Fruit fly (Drosophila melanogaster) whole organism, embryonic: ENCODE results near the gene Oatp30B.

ENCODE experiments used
- Bdp1 ChIP-seq: fragments of 200-800 bp; sonication (Bioruptor generic); optimal IDR thresholded peaks from 3 replicates; lab custom pipeline; 2016; ENCODE audit warnings: missing biosample characterization, missing genetic modification characterization
- CG10321 ChIP-seq: fragments of 200-800 bp; sonication (Bioruptor generic); IDR thresholded peaks from 2 replicates; pipeline ENCODE4 v1.3.6; 2022; ENCODE audit warnings: missing biosample characterization, missing genetic modification characterization
- CG10959 ChIP-seq: fragments of 200-800 bp; sonication (Bioruptor generic); IDR thresholded peaks from 2 replicates; pipeline ENCODE4 v1.3.6; 2022; ENCODE audit warnings: missing biosample characterization, missing genetic modification characterization
- CG11456 ChIP-seq: fragments of 200-800 bp; sonication (Bioruptor generic); IDR thresholded peaks from 3 replicates; pipeline ENCODE4 v1.3.6; 2022; ENCODE audit warnings: missing biosample characterization, missing genetic modification characterization
- CG13123 ChIP-seq: fragments of 200-800 bp; sonication (Bioruptor generic); optimal IDR thresholded peaks from 2 replicates; lab custom pipeline; 2016; ENCODE audit warnings: missing biosample characterization, missing genetic modification characterization
- CG14441 ChIP-seq: fragments of 200-800 bp; sonication (Bioruptor generic); IDR thresholded peaks from 2 replicates; pipeline ENCODE4 v1.3.6; 2022; ENCODE audit warnings: missing biosample characterization, missing genetic modification characterization
- CG15011 ChIP-seq: fragments of 200-800 bp; sonication (Bioruptor generic); optimal IDR thresholded peaks from 3 replicates; lab custom pipeline; 2018; ENCODE audit warnings: missing biosample characterization, mild to moderate bottlenecking, missing genetic modification characterization
- CG17912 ChIP-seq: fragments of 200-800 bp; sonication (Bioruptor generic); optimal IDR thresholded peaks from 2 replicates; lab custom pipeline; 2018; ENCODE audit warnings: missing biosample characterization, mild to moderate bottlenecking, missing genetic modification characterization
- CG1832 ChIP-seq: fragments of 200-800 bp; sonication (Bioruptor generic); optimal IDR thresholded peaks from 2 replicates; lab custom pipeline; 2017; ENCODE audit warnings: missing biosample characterization, mild to moderate bottlenecking, missing genetic modification characterization, inconsistent platforms
- CG18619 ChIP-seq: fragments of 200-800 bp; sonication (Bioruptor generic); optimal IDR thresholded peaks from 3 replicates; lab custom pipeline; 2017; ENCODE audit warnings: missing biosample characterization, mild to moderate bottlenecking, missing genetic modification characterization
- CG31441 ChIP-seq: fragments of 200-800 bp; sonication (Bioruptor generic); IDR thresholded peaks from 2 replicates; pipeline ENCODE4 v1.3.6; 2022; ENCODE audit warnings: missing biosample characterization, missing genetic modification characterization
- CG32767 ChIP-seq: fragments of 200-800 bp; sonication (Bioruptor generic); IDR thresholded peaks from 2 replicates; pipeline ENCODE4 v1.3.6; 2022; ENCODE audit warnings: missing biosample characterization, missing genetic modification characterization
- CG34224 ChIP-seq: fragments of 200-800 bp; sonication (Bioruptor generic); IDR thresholded peaks from 3 replicates; pipeline ENCODE4 v1.3.6; 2022; ENCODE audit warnings: missing biosample characterization, missing genetic modification characterization; ENCODE audit not compliant: partially characterized antibody
- CG4730 ChIP-seq: fragments of 200-800 bp; sonication (Bioruptor generic); IDR thresholded peaks from 2 replicates; pipeline ENCODE4 v1.3.6; 2022; ENCODE audit warnings: missing biosample characterization, missing genetic modification characterization
- CG6791 ChIP-seq: fragments of 200-800 bp; sonication (Bioruptor generic); IDR thresholded peaks from 3 replicates; pipeline ENCODE4 v1.3.6; 2022; ENCODE audit warnings: missing biosample characterization, missing genetic modification characterization; ENCODE audit not compliant: partially characterized antibody
- CG8290 ChIP-seq, 3 experiments: fragments of 200-800 bp; sonication (Bioruptor generic); optimal IDR thresholded peaks; 2 replicates each; lab custom pipeline; 2016 to 2019; ENCODE audit warnings: missing biosample characterization in 3 of 3, missing genetic modification characterization in 3 of 3, mild to moderate bottlenecking in 2 of 3, moderate library complexity in 1 of 3
- CG9876 ChIP-seq: fragments of 200-800 bp; sonication (Bioruptor generic); optimal IDR thresholded peaks from 2 replicates; lab custom pipeline; 2016; ENCODE audit warnings: missing biosample characterization, missing genetic modification characterization
- CrebB ChIP-seq: fragments of 200-800 bp; sonication (Bioruptor generic); optimal IDR thresholded peaks from 3 replicates; lab custom pipeline; 2018; ENCODE audit warnings: missing biosample characterization, mild to moderate bottlenecking, missing genetic modification characterization
- Doc3 ChIP-seq: fragments of 200-800 bp; sonication (Bioruptor generic); IDR thresholded peaks from 3 replicates; pipeline ENCODE4 v1.3.6; 2022; ENCODE audit warnings: missing biosample characterization, missing genetic modification characterization; ENCODE audit not compliant: partially characterized antibody
- Hey ChIP-seq: fragments of 200-800 bp; sonication (Bioruptor generic); optimal IDR thresholded peaks from 3 replicates; lab custom pipeline; 2018; ENCODE audit warnings: missing biosample characterization, mild to moderate bottlenecking, missing genetic modification characterization
- Meics ChIP-seq: fragments of 200-800 bp; sonication (Bioruptor generic); optimal IDR thresholded peaks from 2 replicates; lab custom pipeline; 2017; ENCODE audit warnings: missing biosample characterization, mild to moderate bottlenecking, missing genetic modification characterization
- Six4 ChIP-seq: fragments of 200-800 bp; sonication (Bioruptor generic); optimal IDR thresholded peaks from 2 replicates; lab custom pipeline; 2016; ENCODE audit warnings: missing biosample characterization, missing genetic modification characterization
- YL-1 ChIP-seq: fragments of 200-800 bp; sonication (Bioruptor generic); optimal IDR thresholded peaks from 3 replicates; lab custom pipeline; 2017; ENCODE audit warnings: missing biosample characterization, mild to moderate bottlenecking, missing genetic modification characterization
- az2 ChIP-seq: fragments of 200-800 bp; sonication (Bioruptor generic); optimal IDR thresholded peaks from 3 replicates; lab custom pipeline; 2016; ENCODE audit warnings: missing biosample characterization, missing genetic modification characterization
- bowl ChIP-seq: fragments of 200-800 bp; sonication (Bioruptor generic); IDR thresholded peaks from 2 replicates; pipeline ENCODE4 v1.3.6; 2022; ENCODE audit warnings: missing biosample characterization, missing genetic modification characterization
- dm ChIP-seq: fragments of 200-800 bp; sonication (Bioruptor generic); optimal IDR thresholded peaks from 3 replicates; lab custom pipeline; 2016; ENCODE audit warnings: missing biosample characterization, missing genetic modification characterization
- dpn ChIP-seq, 2 experiments: fragments of 200-800 bp; sonication (Bioruptor generic); optimal IDR thresholded peaks; 3 replicates each; lab custom pipeline; 2016; ENCODE audit warnings: missing biosample characterization in 2 of 2, missing genetic modification characterization in 2 of 2
- en ChIP-seq: fragments of 200-800 bp; sonication (Bioruptor generic); optimal IDR thresholded peaks from 2 replicates; lab custom pipeline; 2016; ENCODE audit warnings: missing biosample characterization, missing genetic modification characterization
- esg ChIP-seq: fragments of 200-800 bp; sonication (Bioruptor generic); conservative IDR thresholded peaks from 2 replicates; pipeline ENCODE4 v1.3.6; 2022; ENCODE audit warnings: missing biosample characterization, missing genetic modification characterization
- gro ChIP-seq: fragments of 200-800 bp; sonication (Bioruptor generic); optimal IDR thresholded peaks from 2 replicates; lab custom pipeline; 2016; ENCODE audit warnings: missing biosample characterization, missing genetic modification characterization
- hb ChIP-seq: fragments of 200-800 bp; sonication (Bioruptor generic); IDR thresholded peaks from 3 replicates; pipeline ENCODE4 v1.3.6; 2022; ENCODE audit warnings: missing biosample characterization, missing genetic modification characterization; ENCODE audit not compliant: partially characterized antibody
- ind ChIP-seq: fragments of 200-800 bp; sonication (Bioruptor generic); optimal IDR thresholded peaks from 3 replicates; lab custom pipeline; 2016; ENCODE audit warnings: missing biosample characterization, missing genetic modification characterization
- inv ChIP-seq: fragments of 200-800 bp; sonication (Bioruptor generic); IDR thresholded peaks from 2 replicates; pipeline ENCODE4 v1.3.6; 2022; ENCODE audit warnings: missing biosample characterization, missing genetic modification characterization; ENCODE audit not compliant: partially characterized antibody
- jigr1 ChIP-seq: fragments of 200-800 bp; sonication (Bioruptor generic); IDR thresholded peaks from 3 replicates; pipeline ENCODE4 v1.3.6; 2022; ENCODE audit warnings: missing biosample characterization, missing genetic modification characterization
- luna ChIP-seq: fragments of 200-800 bp; sonication (Bioruptor generic); optimal IDR thresholded peaks from 2 replicates; lab custom pipeline; 2016; ENCODE audit warnings: missing biosample characterization, missing genetic modification characterization
- mirr ChIP-seq: fragments of 200-800 bp; sonication (Bioruptor generic); optimal IDR thresholded peaks from 3 replicates; lab custom pipeline; 2018; ENCODE audit warnings: missing biosample characterization, mild to moderate bottlenecking, missing genetic modification characterization
- onecut ChIP-seq: fragments of 200-800 bp; sonication (Bioruptor generic); IDR thresholded peaks from 2 replicates; pipeline ENCODE4 v1.3.6; 2022; ENCODE audit warnings: missing biosample characterization, missing genetic modification characterization
- org-1 ChIP-seq: fragments of 200-800 bp; sonication (Bioruptor generic); optimal IDR thresholded peaks from 2 replicates; lab custom pipeline; 2017; ENCODE audit warnings: missing biosample characterization, missing genetic modification characterization
- p53 ChIP-seq: fragments of 200-800 bp; sonication (Bioruptor generic); optimal IDR thresholded peaks from 2 replicates; lab custom pipeline; 2016; ENCODE audit warnings: missing biosample characterization, missing genetic modification characterization
- pan ChIP-seq, 4 experiments: fragments of >200 bp in 3 of 4; fragments of 200-800 bp in 1 of 4; sonication (Bioruptor generic) in 1 of 4; optimal IDR thresholded peaks in 3 of 4; IDR thresholded peaks in 1 of 4; 2 replicates each; pipeline versions ENCODE4 v1.3.6 to Lab custom; 2017 to 2022; ENCODE audit warnings: missing biosample characterization in 2 of 4, missing genetic modification characterization in 2 of 4, mixed read lengths in 1 of 4
- phol ChIP-seq: fragments of 200-800 bp; sonication (Bioruptor generic); optimal IDR thresholded peaks from 3 replicates; lab custom pipeline; 2018; ENCODE audit warnings: missing biosample characterization, mild to moderate bottlenecking, missing genetic modification characterization, moderate library complexity
- scrt ChIP-seq: fragments of 200-800 bp; sonication (Bioruptor generic); optimal IDR thresholded peaks from 2 replicates; lab custom pipeline; 2018; ENCODE audit warnings: missing biosample characterization, mild to moderate bottlenecking, missing genetic modification characterization, moderate library complexity
- sima ChIP-seq: fragments of 200-800 bp; sonication (Bioruptor generic); optimal IDR thresholded peaks from 2 replicates; lab custom pipeline; 2016; ENCODE audit warnings: missing biosample characterization, missing genetic modification characterization
- tup ChIP-seq: fragments of 200-800 bp; sonication (Bioruptor generic); optimal IDR thresholded peaks from 2 replicates; lab custom pipeline; 2016; ENCODE audit warnings: missing biosample characterization, mild to moderate bottlenecking, missing genetic modification characterization, moderate library complexity
- wek ChIP-seq: fragments of 200-800 bp; sonication (Bioruptor generic); optimal IDR thresholded peaks from 3 replicates; lab custom pipeline; 2018; ENCODE audit warnings: missing biosample characterization, mild to moderate bottlenecking, missing genetic modification characterization, moderate library complexity
- wor ChIP-seq: fragments of 200-800 bp; sonication (Bioruptor generic); IDR thresholded peaks from 2 replicates; pipeline ENCODE4 v1.3.6; 2022; ENCODE audit warnings: missing biosample characterization, missing genetic modification characterization
- zen ChIP-seq: fragments of 200-800 bp; sonication (Bioruptor generic); optimal IDR thresholded peaks from 3 replicates; lab custom pipeline; 2018; ENCODE audit warnings: missing biosample characterization, mild to moderate bottlenecking, missing genetic modification characterization, moderate library complexity

Gene Oatp30B

DNA sequence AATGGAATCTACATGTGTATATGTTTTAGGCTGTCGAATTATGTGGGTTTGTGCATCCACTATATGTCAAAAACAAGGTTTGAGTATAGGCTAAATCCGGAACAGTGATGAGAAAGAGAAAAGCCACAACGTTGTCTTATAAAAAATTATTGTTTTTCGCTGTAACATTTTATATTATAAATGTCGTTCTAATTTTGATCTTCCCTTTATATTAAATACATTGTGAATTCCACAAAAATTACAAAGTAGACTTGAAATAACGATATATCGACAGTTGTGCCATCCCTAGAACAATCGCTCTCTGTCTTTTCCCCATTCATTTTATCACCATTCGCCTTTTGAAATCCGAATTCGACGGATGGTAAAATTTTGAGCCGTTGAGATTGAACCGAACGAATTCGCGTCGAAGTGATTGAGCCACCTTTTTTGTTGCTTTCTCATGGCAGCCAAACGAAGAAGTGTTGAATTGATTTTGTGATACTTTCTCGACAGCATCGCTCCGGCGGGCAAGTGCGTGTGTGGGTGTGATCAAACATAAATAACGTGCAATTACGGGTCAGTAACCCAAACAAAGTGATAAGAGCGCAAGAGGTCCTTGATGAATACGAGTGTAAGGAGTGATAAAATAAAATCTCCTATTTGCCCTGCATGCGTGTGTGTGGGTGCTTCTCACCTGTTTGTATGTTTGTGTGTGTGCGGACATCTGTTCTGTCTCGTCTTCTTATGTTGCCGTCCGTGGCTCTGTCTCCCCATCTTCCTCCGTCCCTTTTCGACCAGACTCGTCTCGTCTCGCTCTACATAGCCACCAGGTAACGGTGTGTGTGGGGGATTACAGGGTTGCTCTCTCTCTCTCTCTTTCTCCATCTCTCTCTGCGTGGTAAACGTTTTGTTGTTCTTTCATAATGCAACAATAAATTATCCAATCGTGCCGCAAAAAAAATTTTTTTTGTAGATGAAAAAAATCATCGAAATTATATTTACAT is at the start of gene Oatp30B (continued):
- TF ChIP-seq CG9876 (peak; percentile 91), CG32767 (GFP tag; lab: Robert Waterston, UW) (peak; percentile 93), CG4730 (GFP tag; lab: Robert Waterston, UW) (peak; percentile 96), YL-1 (GFP tag; lab: Kevin White, UChicago) (peak; percentile 60), org-1 (GFP tag; lab: Kevin White, UChicago) (peak; percentile 82), dpn (GFP tag; optimal IDR thresholded peaks at IDR 0.05; lab: Kevin White, UChicago) (peak; percentile 96 to 98), inv (GFP tag; lab: Robert Waterston, UW) (peak; percentile 95), wek (GFP tag; lab: Kevin White, UChicago) (peak; percentile 73), CG15011 (peak; percentile 88), CG14441 (GFP tag; lab: Robert Waterston, UW) (peak; percentile 97), Meics (GFP tag; lab: Kevin White, UChicago) (peak; percentile 94), sima (GFP tag; lab: Kevin White, UChicago) (peak; percentile 81), bowl (GFP tag; lab: Robert Waterston, UW) (peak; percentile 93), Bdp1 (GFP tag; lab: Kevin White, UChicago) (peak; percentile 89), dm (peak; percentile 82), onecut (GFP tag; lab: Robert Waterston, UW) (peak; percentile 92), CG6791 (peak; percentile 96), CG31441 (GFP tag; lab: Robert Waterston, UW) (peak; percentile 95), luna (GFP tag; lab: Kevin White, UChicago) (peak; percentile 93), CG18619 (peak; percentile 93), ind (GFP tag; lab: Kevin White, UChicago) (peak; percentile 97), CG17912 (GFP tag; lab: Kevin White, UChicago) (peak; percentile 82), wor (GFP tag; lab: Robert Waterston, UW) (peak; percentile 94), hb (peak; percentile 91; the same call in 2 of the 3 replicates), CrebB (tag; lab: Kevin White, UChicago) (peak; percentile 95), scrt (GFP tag; lab: Kevin White, UChicago) (peak; percentile 87), en (peak; percentile 92), CG11456 (GFP tag; lab: Robert Waterston, UW) (peak; percentile 98), tup (peak; percentile 93), CG8290 (GFP tag; optimal IDR thresholded peaks at IDR 0.05; lab: Kevin White, UChicago) (peak; percentile 93), CG8290 (tag; optimal IDR thresholded peaks at IDR 0.05; lab: Kevin White, UChicago) (peak; percentile 73 to 96), gro (GFP tag; lab: Kevin White, UChicago) (peak; percentile 96), Six4 (peak; percentile 96), p53 (peak; percentile 85), Hey (tag; lab: Kevin White, UChicago) (peak; percentile 84), phol (peak; percentile 97), az2 (GFP tag; lab: Kevin White, UChicago) (peak; percentile 97), esg (GFP tag; lab: Robert Waterston, UW) (peak; percentile 93), Doc3 (GFP tag; lab: Robert Waterston, UW) (peak; percentile 100), CG1832 (GFP tag; lab: Kevin White, UChicago) (peak; percentile 82), CG10321 (GFP tag; lab: Robert Waterston, UW) (peak; percentile 80), CG10959 (GFP tag; lab: Robert Waterston, UW) (peak; percentile 96), mirr (GFP tag; lab: Kevin White, UChicago) (peak; percentile 94), zen (peak; percentile 98), pan (optimal IDR thresholded peaks at IDR 0.05; lab: Kevin White, UChicago) (no peak), pan (GFP tag; optimal IDR thresholded peaks at IDR 0.05 in 1 of 2, IDR thresholded peaks at IDR 0.05 in 1 of 2) (peak in 1 of 2 experiments; percentile 98), CG34224 (peak; percentile 99), jigr1 (peak; percentile 93), CG13123 (peak; percentile 95)
